Worm (Caenorhabditis elegans): ENCODE measurements around the gene ceh-60.

- TF ChIP-seq him-1 (tag; optimal IDR thresholded peaks at IDR 0.05) (no peak), W03F9.2 (tag; optimal IDR thresholded peaks at IDR 0.05) (no peak), dao-5 (tag; optimal IDR thresholded peaks at IDR 0.05) (no peak)
These were observed 46.0 kb upstream of the ceh-60 start for ce11 chrX:6575992-6576391.
